Worm (Caenorhabditis elegans) whole organism, early embryonic: Measurements from ENCODE around the gene T19D2.13.

Experiments
- B0310.2 ChIP-seq: sonication (generic microtip); optimal IDR thresholded peaks from 2 replicates; lab custom pipeline; 2016; ENCODE audit warnings: mild to moderate bottlenecking, missing genetic modification characterization, missing compliant biosample characterization
- F13C5.2 ChIP-seq: sonication (generic microtip); optimal IDR thresholded peaks from 2 replicates; lab custom pipeline; 2017; ENCODE audit warnings: mild to moderate bottlenecking, missing genetic modification characterization, inconsistent platforms, missing compliant biosample characterization
- aly-1 ChIP-seq: sonication (generic microtip); optimal IDR thresholded peaks from 2 replicates; lab custom pipeline; 2016; ENCODE audit warnings: missing genetic modification characterization, missing compliant biosample characterization
- ama-1 ChIP-seq: fragments of 150-350 bp; optimal IDR thresholded peaks from 2 replicates; lab custom pipeline; 2014
- ceh-13 ChIP-seq: fragments of 200-800 bp; sonication (Bioruptor generic); optimal IDR thresholded peaks from 2 replicates; lab custom pipeline; 2018; ENCODE audit warnings: mild to moderate bottlenecking, missing genetic modification characterization, missing compliant biosample characterization
- ceh-36 ChIP-seq: sonication (generic microtip); optimal IDR thresholded peaks from 2 replicates; lab custom pipeline; 2016; ENCODE audit warnings: missing genetic modification characterization, inconsistent platforms, missing compliant biosample characterization
- ets-7 ChIP-seq: sonication (generic microtip); optimal IDR thresholded peaks from 2 replicates; lab custom pipeline; 2016; ENCODE audit warnings: missing genotype, missing genetic modification characterization, missing compliant biosample characterization
- flt-1 ChIP-seq: fragments of 200-800 bp; sonication (Bioruptor generic); IDR thresholded peaks from 2 replicates; pipeline ENCODE4 v1.3.6; 2022; ENCODE audit warnings: missing genetic modification characterization, missing compliant biosample characterization
- hmbx-1 ChIP-seq: sonication (generic microtip); optimal IDR thresholded peaks from 2 replicates; lab custom pipeline; 2016; ENCODE audit warnings: mild to moderate bottlenecking, missing genetic modification characterization, missing compliant biosample characterization
- hmg-4 ChIP-seq: fragments of 200-800 bp; sonication (Bioruptor generic); optimal IDR thresholded peaks from 2 replicates; lab custom pipeline; 2018; ENCODE audit warnings: mild to moderate bottlenecking, missing genetic modification characterization, missing compliant biosample characterization
- hnd-1 ChIP-seq: sonication (generic microtip); optimal IDR thresholded peaks from 2 replicates; lab custom pipeline; 2016; ENCODE audit warnings: missing genetic modification characterization, missing compliant biosample characterization
- pes-1 ChIP-seq: fragments of 200-800 bp; sonication (Bioruptor generic); IDR thresholded peaks from 2 replicates; pipeline ENCODE4 v1.3.6; 2022; ENCODE audit warnings: missing genetic modification reagents, missing genetic modification characterization, missing compliant biosample characterization
- scrt-1 ChIP-seq: fragments of 200-800 bp; sonication (Bioruptor generic); IDR thresholded peaks from 2 replicates; pipeline ENCODE4 v1.3.6; 2022; ENCODE audit warnings: missing genetic modification characterization, missing compliant biosample characterization
- sea-1 ChIP-seq: fragments of 200-800 bp; sonication (Bioruptor generic); conservative IDR thresholded peaks from 2 replicates; pipeline ENCODE4 v1.3.6; 2022; ENCODE audit warnings: missing genetic modification characterization, missing compliant biosample characterization
- tbx-11 ChIP-seq: fragments of 200-800 bp; sonication (Bioruptor generic); IDR thresholded peaks from 2 replicates; pipeline ENCODE4 v1.3.6; 2022; ENCODE audit warnings: missing genetic modification characterization, missing compliant biosample characterization
- tbx-37 ChIP-seq: fragments of 200-800 bp; sonication (Bioruptor generic); conservative IDR thresholded peaks from 2 replicates; pipeline ENCODE4 v1.3.6; 2022; ENCODE audit warnings: missing genetic modification reagents, missing genetic modification characterization, missing compliant biosample characterization
- tra-4 ChIP-seq: sonication (generic microtip); optimal IDR thresholded peaks from 2 replicates; lab custom pipeline; 2017; ENCODE audit warnings: missing genetic modification characterization, missing compliant biosample characterization

The T19D2.13 gene

ce11 chrX:3960345-3960744, 18.2 kb upstream of the T19D2.13 start:
- no peak for TF ChIP-seq ets-7
- no peak for TF ChIP-seq ceh-13 (GFP tag; lab: Kevin White, UChicago)
- no peak for TF ChIP-seq ceh-36 (tag; lab: Kevin White, UChicago)
- TF ChIP-seq B0310.2: no peak
- TF ChIP-seq ama-1 (lab: Kevin White, UChicago): no peak
- no peak for TF ChIP-seq sea-1 (GFP tag; lab: Robert Waterston, UW)
- TF ChIP-seq scrt-1 (GFP tag; lab: Robert Waterston, UW): no peak

ce11 chrX:3959221-3959620, 17.1 kb upstream of the T19D2.13 start:
- TF ChIP-seq F13C5.2 (tag; lab: Kevin White, UChicago): no peak
- TF ChIP-seq ceh-36 (tag; lab: Kevin White, UChicago): no peak
- TF ChIP-seq aly-1 (tag; lab: Kevin White, UChicago): no peak
- no peak for TF ChIP-seq flt-1 (GFP tag; lab: Robert Waterston, UW)
- TF ChIP-seq hnd-1: no peak
- TF ChIP-seq ama-1 (lab: Kevin White, UChicago): no peak
- no peak for TF ChIP-seq B0310.2

ce11 chrX:3958252-3958651, 16.1 kb upstream of the T19D2.13 start, which contains the start of gene lin-18:
Gene lin-18, plus strand, starts transcription at chrX:3958552.
- TF ChIP-seq tbx-11 (GFP tag; lab: Robert Waterston, UW): no peak

ce11 chrX:3957475-3958204, 15.5 kb upstream of the T19D2.13 start:
- TF ChIP-seq hmbx-1 (tag; lab: Kevin White, UChicago) (no peak), aly-1 (tag; lab: Kevin White, UChicago) (no peak), ama-1 (lab: Kevin White, UChicago) (no peak)

- TF ChIP-seq pes-1 (GFP tag; lab: Robert Waterston, UW) (no peak), ceh-36 (tag; lab: Kevin White, UChicago) (no peak), tbx-11 (GFP tag; lab: Robert Waterston, UW) (no peak), tra-4 (tag; lab: Kevin White, UChicago) (no peak)
Measured at ce11 chrX:3952737-3953136, 10.6 kb upstream of the T19D2.13 start.

ce11 chrX:3949763-3950162, 7.6 kb upstream of the T19D2.13 start:
- TF ChIP-seq ets-7 (no peak), sea-1 (GFP tag; lab: Robert Waterston, UW) (no peak), tra-4 (tag; lab: Kevin White, UChicago) (no peak), scrt-1 (GFP tag; lab: Robert Waterston, UW) (no peak), ama-1 (lab: Kevin White, UChicago) (no peak), hmbx-1 (tag; lab: Kevin White, UChicago) (no peak), B0310.2 (no peak), hnd-1 (no peak), tbx-11 (GFP tag; lab: Robert Waterston, UW) (no peak), aly-1 (tag; lab: Kevin White, UChicago) (no peak), pes-1 (GFP tag; lab: Robert Waterston, UW) (no peak), flt-1 (GFP tag; lab: Robert Waterston, UW) (no peak), F13C5.2 (tag; lab: Kevin White, UChicago) (no peak), hmg-4 (no peak), tbx-37 (GFP tag; lab: Robert Waterston, UW) (no peak)

ce11 chrX:3949026-3949425, 6.9 kb upstream of the T19D2.13 start:
- TF ChIP-seq ceh-13 (GFP tag; lab: Kevin White, UChicago) (no peak), scrt-1 (GFP tag; lab: Robert Waterston, UW) (no peak), ceh-36 (tag; lab: Kevin White, UChicago) (no peak), ama-1 (lab: Kevin White, UChicago) (no peak), B0310.2 (no peak), hmbx-1 (tag; lab: Kevin White, UChicago) (no peak), tra-4 (tag; lab: Kevin White, UChicago) (no peak), sea-1 (GFP tag; lab: Robert Waterston, UW) (no peak), F13C5.2 (tag; lab: Kevin White, UChicago) (no peak), pes-1 (GFP tag; lab: Robert Waterston, UW) (no peak), tbx-11 (GFP tag; lab: Robert Waterston, UW) (no peak), flt-1 (GFP tag; lab: Robert Waterston, UW) (no peak), aly-1 (tag; lab: Kevin White, UChicago) (no peak)

ce11 chrX:3945681-3946080, 3.5 kb upstream of the T19D2.13 start:
- no peak for TF ChIP-seq B0310.2
- no peak for TF ChIP-seq tbx-11 (GFP tag; lab: Robert Waterston, UW)
- TF ChIP-seq tra-4 (tag; lab: Kevin White, UChicago): no peak
- TF ChIP-seq hmg-4: no peak
- TF ChIP-seq F13C5.2 (tag; lab: Kevin White, UChicago): peak; percentile 5
